Worm (Caenorhabditis elegans) whole organism, young adult: ENCODE data around the gene srx-129.

Experiments
- D2030.7 ChIP-seq: fragments of 200-800 bp; sonication (Bioruptor generic); IDR thresholded peaks from 2 replicates; pipeline ENCODE4 v1.3.6; 2022; ENCODE audit warnings: missing genetic modification reagents, missing genetic modification characterization, missing compliant biosample characterization
- F10E7.11 ChIP-seq: sonication (generic microtip); optimal IDR thresholded peaks from 2 replicates; lab custom pipeline; 2017; ENCODE audit warnings: mild to moderate bottlenecking, missing genetic modification characterization, moderate library complexity, missing compliant biosample characterization
- F37B4.10 ChIP-seq: fragments of 200-800 bp; sonication (Bioruptor generic); IDR thresholded peaks from 2 replicates; pipeline ENCODE4 v1.3.6; 2022; ENCODE audit warnings: missing genetic modification characterization, missing compliant biosample characterization
- F39B2.1 ChIP-seq: fragments of 200-800 bp; sonication (Bioruptor generic); IDR thresholded peaks from 2 replicates; pipeline ENCODE4 v1.3.6; 2022; ENCODE audit warnings: missing genetic modification reagents, missing genetic modification characterization, missing compliant biosample characterization
- F49E8.2 ChIP-seq: sonication (generic microtip); optimal IDR thresholded peaks from 3 replicates; lab custom pipeline; 2017; ENCODE audit warnings: missing genetic modification characterization, mild to moderate bottlenecking, missing compliant biosample characterization, antibody characterized with exemption, moderate library complexity; ENCODE audit not compliant: insufficient read depth
- F52B5.7 ChIP-seq: sonication (generic microtip); optimal IDR thresholded peaks from 2 replicates; lab custom pipeline; 2016; ENCODE audit warnings: mild to moderate bottlenecking, missing genetic modification characterization, missing compliant biosample characterization
- F57C9.4 ChIP-seq: sonication (generic microtip); optimal IDR thresholded peaks from 2 replicates; lab custom pipeline; 2017; ENCODE audit warnings: mild to moderate bottlenecking, missing genetic modification characterization, missing compliant biosample characterization
- K11D2.4 ChIP-seq: fragments of 200-800 bp; sonication (Bioruptor generic); IDR thresholded peaks from 2 replicates; pipeline ENCODE4 v1.3.6; 2022; ENCODE audit warnings: missing genetic modification reagents, missing genetic modification characterization, missing compliant biosample characterization
- Y56A3A.18 ChIP-seq: fragments of 200-800 bp; sonication (Bioruptor generic); IDR thresholded peaks from 2 replicates; pipeline ENCODE4 v1.3.6; 2022; ENCODE audit warnings: missing genetic modification reagents, missing genetic modification characterization, missing compliant biosample characterization
- ZK185.1 ChIP-seq: sonication (generic microtip); optimal IDR thresholded peaks from 2 replicates; lab custom pipeline; 2016; ENCODE audit warnings: mild to moderate bottlenecking, missing genetic modification characterization, missing compliant biosample characterization; ENCODE audit not compliant: poor library complexity, severe bottlenecking
- aptf-2 ChIP-seq: fragments of 200-800 bp; sonication (Bioruptor generic); conservative IDR thresholded peaks from 2 replicates; pipeline ENCODE4 v1.3.6; 2022; ENCODE audit warnings: missing genetic modification reagents, missing genetic modification characterization, missing compliant biosample characterization
- aptf-3 ChIP-seq: fragments of 200-800 bp; sonication (Bioruptor generic); IDR thresholded peaks from 2 replicates; pipeline ENCODE4 v1.3.6; 2022; ENCODE audit warnings: missing genetic modification characterization, missing compliant biosample characterization
- athp-1 ChIP-seq: sonication (generic microtip); optimal IDR thresholded peaks from 2 replicates; lab custom pipeline; 2017; ENCODE audit warnings: mild to moderate bottlenecking, missing genetic modification characterization, missing compliant biosample characterization
- attf-5 ChIP-seq: fragments of 200-800 bp; sonication (Bioruptor generic); optimal IDR thresholded peaks from 2 replicates; lab custom pipeline; 2018; ENCODE audit warnings: mild to moderate bottlenecking, missing genetic modification characterization, missing compliant biosample characterization
- cebp-2 ChIP-seq: fragments of 200-800 bp; sonication (Bioruptor generic); IDR thresholded peaks from 2 replicates; pipeline ENCODE4 v1.3.6; 2022; ENCODE audit warnings: missing genetic modification characterization, missing compliant biosample characterization
- ceh-27 ChIP-seq: fragments of 200-800 bp; sonication (Bioruptor generic); optimal IDR thresholded peaks from 2 replicates; lab custom pipeline; 2018; ENCODE audit warnings: mild to moderate bottlenecking, missing genetic modification characterization, moderate library complexity, missing compliant biosample characterization
- die-1 ChIP-seq: sonication (generic microtip); optimal IDR thresholded peaks from 2 replicates; lab custom pipeline; 2016; ENCODE audit warnings: missing genotype, mild to moderate bottlenecking, missing genetic modification characterization, missing compliant biosample characterization
- dpl-1 ChIP-seq: fragments of 150-350 bp; optimal IDR thresholded peaks from 2 replicates; lab custom pipeline; 2014; ENCODE audit warnings: missing biosample characterization, missing genetic modification reagents, missing genetic modification characterization
- efl-1 ChIP-seq: fragments of 150-350 bp; optimal IDR thresholded peaks from 2 replicates; lab custom pipeline; 2014; ENCODE audit warnings: missing biosample characterization, missing genetic modification reagents, missing genetic modification characterization
- egl-44 ChIP-seq: fragments of 200-800 bp; sonication (Bioruptor generic); IDR thresholded peaks from 2 replicates; pipeline ENCODE4 v1.3.6; 2022; ENCODE audit warnings: missing genetic modification reagents, missing genetic modification characterization, missing compliant biosample characterization
- hmg-1.2 ChIP-seq: fragments of 200-800 bp; sonication (Bioruptor generic); IDR thresholded peaks from 2 replicates; pipeline ENCODE4 v1.3.6; 2022; ENCODE audit warnings: missing genetic modification reagents, missing genetic modification characterization, missing compliant biosample characterization
- hrde-1 ChIP-seq: sonication (generic microtip); optimal IDR thresholded peaks from 2 replicates; lab custom pipeline; 2016; ENCODE audit warnings: missing genetic modification characterization, mild to moderate bottlenecking, missing compliant biosample characterization, moderate library complexity, missing genotype, missing genetic modification reagents, borderline replicate concordance
- hsf-1 ChIP-seq: fragments of 200-800 bp; sonication (Bioruptor generic); IDR thresholded peaks from 2 replicates; pipeline ENCODE4 v1.3.6; 2022; ENCODE audit warnings: missing genetic modification reagents, missing genetic modification characterization, missing compliant biosample characterization
- lin-35 ChIP-seq, 3 experiments: fragments of 150-350 bp in 2 of 3; sonication (generic microtip) in 1 of 3; optimal IDR thresholded peaks; 2 replicates each; lab custom pipeline; 2014 to 2018; ENCODE audit warnings: missing biosample characterization in 3 of 3, missing genetic modification characterization in 3 of 3, missing genetic modification reagents in 3 of 3
- lin-40 ChIP-seq: sonication (generic microtip); optimal IDR thresholded peaks from 2 replicates; lab custom pipeline; 2016; ENCODE audit warnings: missing genetic modification characterization, mild to moderate bottlenecking, missing compliant biosample characterization, missing genotype, missing genetic modification reagents
- lin-54 ChIP-seq: fragments of 200-800 bp; sonication (Bioruptor generic); optimal IDR thresholded peaks from 2 replicates; lab custom pipeline; 2018; ENCODE audit warnings: mild to moderate bottlenecking, missing genetic modification characterization, missing compliant biosample characterization
- lir-1 ChIP-seq: fragments of 200-800 bp; sonication (Bioruptor generic); conservative IDR thresholded peaks from 2 replicates; pipeline ENCODE4 v1.3.6; 2022; ENCODE audit warnings: missing genetic modification reagents, missing genetic modification characterization, missing compliant biosample characterization
- lsl-1 ChIP-seq: fragments of 200-800 bp; sonication (Bioruptor generic); optimal IDR thresholded peaks from 2 replicates; lab custom pipeline; 2018; ENCODE audit warnings: mild to moderate bottlenecking, missing genetic modification characterization, moderate library complexity, missing compliant biosample characterization
- madf-10 ChIP-seq: sonication (generic microtip); optimal IDR thresholded peaks from 2 replicates; lab custom pipeline; 2016; ENCODE audit warnings: mild to moderate bottlenecking, missing genetic modification characterization, missing compliant biosample characterization
- mcd-1 ChIP-seq: fragments of 200-800 bp; sonication (Bioruptor generic); IDR thresholded peaks from 2 replicates; pipeline ENCODE4 v1.3.6; 2022; ENCODE audit warnings: missing genetic modification reagents, missing genetic modification characterization, missing compliant biosample characterization
- nfyb-1 ChIP-seq: fragments of 200-800 bp; sonication (Bioruptor generic); IDR thresholded peaks from 2 replicates; pipeline ENCODE4 v1.3.6; 2022; ENCODE audit warnings: missing genetic modification reagents, missing genetic modification characterization, missing compliant biosample characterization
- nhr-80 ChIP-seq: sonication (generic microtip); optimal IDR thresholded peaks from 2 replicates; lab custom pipeline; 2016; ENCODE audit warnings: missing genetic modification characterization, missing compliant biosample characterization
- pha-4 ChIP-seq: fragments of 150-350 bp; sonication (generic microtip); optimal IDR thresholded peaks from 2 replicates; lab custom pipeline; 2014; ENCODE audit warnings: missing biosample characterization, missing genetic modification reagents, missing genetic modification characterization
- rcor-1 ChIP-seq: fragments of 200-800 bp; sonication (Bioruptor generic); IDR thresholded peaks from 2 replicates; pipeline ENCODE4 v1.3.6; 2022; ENCODE audit warnings: missing genetic modification reagents, missing genetic modification characterization, missing compliant biosample characterization
- snpc-3.4 ChIP-seq: sonication (generic microtip); optimal IDR thresholded peaks from 2 replicates; lab custom pipeline; 2017; ENCODE audit warnings: missing genetic modification characterization, mild to moderate bottlenecking, missing compliant biosample characterization, antibody characterized with exemption, moderate library complexity, missing genotype, missing genetic modification reagents
- somi-1 ChIP-seq: fragments of 200-800 bp; sonication (Bioruptor generic); optimal IDR thresholded peaks from 2 replicates; lab custom pipeline; 2018; ENCODE audit warnings: mild to moderate bottlenecking, missing genetic modification characterization, missing compliant biosample characterization
- tlf-1 ChIP-seq: fragments of 200-800 bp; sonication (Bioruptor generic); optimal IDR thresholded peaks from 2 replicates; lab custom pipeline; 2018; ENCODE audit warnings: mild to moderate bottlenecking, missing genetic modification characterization, missing compliant biosample characterization
- unc-62 ChIP-seq: fragments of 150-350 bp; optimal IDR thresholded peaks from 2 replicates; lab custom pipeline; 2014; ENCODE audit warnings: missing biosample characterization, missing genetic modification reagents, missing genetic modification characterization
- xnd-1 ChIP-seq: sonication (generic microtip); optimal IDR thresholded peaks from 2 replicates; lab custom pipeline; 2016; ENCODE audit warnings: missing genotype, missing genetic modification reagents, missing genetic modification characterization, missing compliant biosample characterization
- zfh-2 ChIP-seq: fragments of 200-800 bp; sonication (Bioruptor generic); conservative IDR thresholded peaks from 2 replicates; pipeline ENCODE4 v1.3.6; 2022; ENCODE audit warnings: missing genetic modification reagents, missing genetic modification characterization, missing compliant biosample characterization
- ztf-22 ChIP-seq: fragments of 200-800 bp; sonication (Bioruptor generic); optimal IDR thresholded peaks from 2 replicates; lab custom pipeline; 2018; ENCODE audit warnings: mild to moderate bottlenecking, missing genetic modification characterization, moderate library complexity, missing compliant biosample characterization
- ztf-26 ChIP-seq: sonication (generic microtip); optimal IDR thresholded peaks from 2 replicates; lab custom pipeline; 2017; ENCODE audit warnings: missing genetic modification characterization, missing compliant biosample characterization

Gene srx-129

DNA sequence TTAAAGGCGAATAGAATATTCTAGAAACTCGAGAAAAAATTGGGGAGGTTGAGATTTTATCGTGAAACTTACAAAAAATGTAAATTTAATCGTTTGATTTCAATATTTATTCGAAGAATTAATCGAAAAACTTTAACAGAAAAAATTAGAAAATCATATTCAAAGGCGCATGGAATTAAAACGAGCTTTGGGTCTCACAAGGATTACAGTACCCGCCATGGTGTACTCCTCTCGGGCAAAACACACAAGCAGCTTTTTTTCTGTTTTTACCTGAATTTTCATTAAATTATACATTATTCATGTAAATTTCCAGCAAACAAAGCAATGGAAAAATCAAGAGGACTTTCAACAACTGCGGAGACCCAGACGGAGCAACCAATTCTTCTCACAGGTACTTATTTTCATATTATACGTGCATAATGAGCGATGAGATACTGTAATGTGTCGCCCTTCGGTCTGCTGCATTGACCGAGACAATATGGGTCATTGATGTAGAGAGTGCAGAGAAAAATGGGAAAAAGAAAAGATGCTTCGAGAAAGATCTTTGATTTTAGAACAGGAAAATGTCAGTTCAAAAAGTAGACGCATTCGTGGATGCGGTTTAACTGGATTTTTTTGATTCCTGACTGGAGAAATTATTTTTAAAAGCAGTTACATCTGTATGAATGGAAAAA, 46.7 kb upstream of the srx-129 start, which contains the start of the genes F53C11.4 and F53C11.5 (continued):
- TF ChIP-seq hmg-1.2 (GFP tag; lab: Robert Waterston, UW) (peak; percentile 35; the same call in 1 of the 2 replicates), lin-54 (no peak), tlf-1 (GFP tag; lab: Kevin White, UChicago) (peak; percentile 28), xnd-1 (tag; lab: Kevin White, UChicago) (peak; percentile 54), D2030.7 (GFP tag; lab: Robert Waterston, UW) (peak; percentile 25; the same call in 1 of the 2 replicates), hsf-1 (GFP tag; lab: Robert Waterston, UW) (peak; percentile 76), F57C9.4 (tag; lab: Kevin White, UChicago) (no peak), lir-1 (GFP tag; lab: Robert Waterston, UW) (no peak), F49E8.2 (no peak), athp-1 (tag; lab: Kevin White, UChicago) (no peak), snpc-3.4 (tag; lab: Kevin White, UChicago) (peak; percentile 27), lsl-1 (GFP tag; lab: Kevin White, UChicago) (peak; percentile 88), unc-62 (no peak), F10E7.11 (tag; lab: Kevin White, UChicago) (no peak), nfyb-1 (GFP tag; lab: Robert Waterston, UW) (no peak), aptf-3 (GFP tag; lab: Robert Waterston, UW) (no peak), hrde-1 (tag; lab: Kevin White, UChicago) (no peak), pha-4 (peak; percentile 75)
- TF ChIP-seq, all 124 proteins: peak for 17

DNA sequence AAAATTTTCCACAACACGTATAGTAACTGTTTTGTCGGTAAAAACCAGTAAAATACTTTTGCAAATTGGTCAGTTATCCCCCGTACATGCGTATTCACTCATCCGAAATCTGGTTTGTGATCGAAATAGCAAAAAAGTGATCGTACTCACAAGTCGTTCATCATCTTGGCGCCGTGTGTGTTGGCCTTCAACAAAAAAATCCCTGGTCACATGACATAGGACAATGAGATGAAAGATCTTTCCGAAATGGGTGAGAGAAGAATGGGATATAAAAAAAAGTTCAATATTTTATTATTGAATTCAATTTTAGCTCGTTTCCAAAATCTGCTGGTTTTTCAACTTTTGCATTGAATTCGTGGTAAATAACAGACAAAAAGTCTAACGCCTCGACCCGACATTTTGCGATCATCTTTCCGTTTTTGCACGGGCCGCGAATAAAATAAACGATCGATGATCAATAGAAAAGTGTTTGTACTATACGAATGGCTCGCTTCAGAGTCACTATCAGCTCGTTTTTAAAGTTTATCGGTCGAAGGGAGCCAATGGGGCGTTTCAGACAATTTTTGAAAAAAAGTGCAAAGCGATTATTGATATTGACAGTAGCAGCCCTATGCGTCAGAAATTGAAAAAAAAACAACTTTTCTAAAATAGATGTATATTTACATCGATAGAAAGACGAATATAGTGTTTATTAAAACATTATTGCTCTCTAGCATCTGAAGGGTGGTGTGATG, 45.9 kb upstream of the srx-129 start:
- no peak for TF ChIP-seq efl-1 (GFP tag; lab: Kevin White, UChicago)
- peak in 1 of 3 experiments; percentile 6 for TF ChIP-seq lin-35 (GFP tag; optimal IDR thresholded peaks at IDR 0.05; lab: Kevin White, UChicago)
- no peak for TF ChIP-seq ztf-26 (tag; lab: Kevin White, UChicago)
- no peak for TF ChIP-seq zfh-2 (GFP tag; lab: Robert Waterston, UW)
- TF ChIP-seq nhr-80 (tag; lab: Kevin White, UChicago), result peak; percentile 68
- no peak for TF ChIP-seq F52B5.7 (tag; lab: Kevin White, UChicago)

DNA sequence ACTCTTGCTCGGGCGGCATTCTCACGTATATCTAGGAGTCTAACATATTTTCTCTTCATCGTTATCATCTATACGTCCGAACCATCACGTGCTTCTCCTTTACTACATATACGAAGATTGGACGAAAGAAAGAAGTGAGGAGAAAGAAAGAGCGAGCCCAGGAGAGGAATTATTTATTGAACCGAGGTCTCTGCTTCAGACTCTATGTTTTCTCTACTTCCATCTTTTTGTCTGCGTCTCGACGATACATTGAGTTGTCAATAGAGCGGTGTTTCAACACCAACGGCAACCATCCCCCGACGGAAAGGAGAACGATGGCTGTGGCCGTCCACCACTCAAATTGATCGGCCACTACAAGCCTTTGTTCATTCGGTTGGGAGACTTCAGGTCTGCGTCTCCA, 44.7 kb upstream of the srx-129 start:
- no peak; the same call in 1 of the 2 replicates for TF ChIP-seq egl-44 (GFP tag; lab: Robert Waterston, UW)
- no peak for TF ChIP-seq F39B2.1 (GFP tag; lab: Robert Waterston, UW)
- TF ChIP-seq dpl-1 (GFP tag; lab: Kevin White, UChicago), result peak; percentile 1
- no peak for TF ChIP-seq hrde-1 (tag; lab: Kevin White, UChicago)
- no peak for TF ChIP-seq aptf-3 (GFP tag; lab: Robert Waterston, UW)
- TF ChIP-seq K11D2.4 (GFP tag; lab: Robert Waterston, UW), result 0 out of 2 replicates have a peak, but pooled peaks have one; percentile 27
- peak; percentile 76 for TF ChIP-seq ceh-27
- peak; percentile 62 for TF ChIP-seq lin-40 (tag; lab: Kevin White, UChicago)
- peak; percentile 85 for TF ChIP-seq zfh-2 (GFP tag; lab: Robert Waterston, UW)
- peak; percentile 20 for TF ChIP-seq somi-1 (GFP tag; lab: Kevin White, UChicago)
- TF ChIP-seq F37B4.10 (GFP tag; lab: Robert Waterston, UW), result no peak
- peak; percentile 7 for TF ChIP-seq ZK185.1 (tag; lab: Kevin White, UChicago)
- TF ChIP-seq Y56A3A.18, result 0 out of 2 replicates have a peak, but pooled peaks have one; percentile 51
- TF ChIP-seq mcd-1 (GFP tag; lab: Robert Waterston, UW), result peak; percentile 79
- TF ChIP-seq die-1 (tag; lab: Kevin White, UChicago), result no peak
- TF ChIP-seq aptf-2, result no peak
- TF ChIP-seq nhr-80 (tag; lab: Kevin White, UChicago), result peak; percentile 93
- TF ChIP-seq unc-62, result peak; percentile 44
- TF ChIP-seq madf-10 (tag; lab: Kevin White, UChicago), result peak; percentile 61
- TF ChIP-seq attf-5 (GFP tag; lab: Kevin White, UChicago), result peak; percentile 93
- TF ChIP-seq ztf-22 (GFP tag; lab: Kevin White, UChicago), result no peak
- no peak for TF ChIP-seq cebp-2
- TF ChIP-seq rcor-1, result peak; percentile 24; the same call in 1 of the 2 replicates
